Worm (Caenorhabditis elegans) whole organism, L2 larva: Measurements from ENCODE around the gene H41C03.2.

Source experiments
- C34F6.9 ChIP-seq: fragments of 150-350 bp; optimal IDR thresholded peaks from 2 replicates; lab custom pipeline; 2014; ENCODE audit warnings: missing biosample characterization, missing genetic modification characterization
- Y55F3AM.14 ChIP-seq: fragments of 200-800 bp; sonication (Bioruptor generic); optimal IDR thresholded peaks from 2 replicates; lab custom pipeline; 2018; ENCODE audit warnings: mild to moderate bottlenecking, missing genetic modification characterization, missing compliant biosample characterization
- ZK546.5 ChIP-seq: sonication (generic microtip); optimal IDR thresholded peaks from 2 replicates; lab custom pipeline; 2017; ENCODE audit warnings: missing biosample characterization, missing genetic modification characterization
- ama-1 ChIP-seq: fragments of 150-350 bp; optimal IDR thresholded peaks from 2 replicates; lab custom pipeline; 2018; ENCODE audit warnings: inconsistent platforms
- ceh-82 ChIP-seq: fragments of 150-350 bp; optimal IDR thresholded peaks from 2 replicates; lab custom pipeline; 2014; ENCODE audit warnings: missing biosample characterization, missing genetic modification characterization
- crh-2 ChIP-seq: sonication (generic microtip); optimal IDR thresholded peaks from 2 replicates; lab custom pipeline; 2017; ENCODE audit warnings: missing biosample characterization, missing genetic modification characterization
- egl-27 ChIP-seq: sonication (generic microtip); optimal IDR thresholded peaks from 3 replicates; lab custom pipeline; 2017; ENCODE audit warnings: missing biosample characterization, missing genetic modification reagents, missing genetic modification characterization
- elt-3 ChIP-seq: sonication (generic microtip); optimal IDR thresholded peaks from 2 replicates; lab custom pipeline; 2017; ENCODE audit warnings: missing biosample characterization, missing genetic modification characterization
- fos-1 ChIP-seq: fragments of 150-350 bp; optimal IDR thresholded peaks from 2 replicates; lab custom pipeline; 2014; ENCODE audit warnings: missing biosample characterization, missing genetic modification characterization
- gmeb-1 ChIP-seq: fragments of 150-350 bp; optimal IDR thresholded peaks from 2 replicates; lab custom pipeline; 2014; ENCODE audit warnings: missing biosample characterization, missing genetic modification characterization
- lin-11 ChIP-seq: fragments of 150-350 bp; sonication (generic microtip); optimal IDR thresholded peaks from 2 replicates; lab custom pipeline; 2014; ENCODE audit warnings: missing biosample characterization, missing genetic modification characterization, inconsistent platforms, mixed read lengths
- lsy-2 ChIP-seq, 2 experiments: fragments of 150-350 bp in 1 of 2; sonication (generic microtip) in 1 of 2; optimal IDR thresholded peaks; 2 replicates each; lab custom pipeline; 2014 to 2017; ENCODE audit warnings: missing biosample characterization in 2 of 2, missing genetic modification characterization in 2 of 2
- mbf-1 ChIP-seq: sonication (generic microtip); optimal IDR thresholded peaks from 2 replicates; lab custom pipeline; 2017; ENCODE audit warnings: missing biosample characterization, missing genetic modification characterization
- mdl-1 ChIP-seq, 2 experiments: fragments of 150-350 bp in 1 of 2; sonication (generic microtip) in 1 of 2; optimal IDR thresholded peaks; 2 replicates each; lab custom pipeline; 2017; ENCODE audit warnings: missing biosample characterization in 2 of 2, missing genetic modification characterization in 2 of 2
- nhr-11 ChIP-seq: fragments of 150-350 bp; optimal IDR thresholded peaks from 2 replicates; lab custom pipeline; 2014; ENCODE audit warnings: missing biosample characterization, missing genetic modification characterization
- nhr-23 ChIP-seq: fragments of 150-350 bp; optimal IDR thresholded peaks from 2 replicates; lab custom pipeline; 2014; ENCODE audit warnings: missing biosample characterization, missing genetic modification reagents, missing genetic modification characterization
- nhr-25 ChIP-seq: fragments of 150-350 bp; sonication (generic microtip); optimal IDR thresholded peaks from 3 replicates; lab custom pipeline; 2014; ENCODE audit warnings: missing biosample characterization, missing genetic modification characterization
- nhr-77 ChIP-seq: fragments of 150-350 bp; optimal IDR thresholded peaks from 2 replicates; lab custom pipeline; 2014; ENCODE audit warnings: missing biosample characterization, missing genetic modification characterization
- peb-1 ChIP-seq: fragments of 150-350 bp; optimal IDR thresholded peaks from 2 replicates; lab custom pipeline; 2014; ENCODE audit warnings: missing biosample characterization, missing genetic modification characterization
- sem-4 ChIP-seq: fragments of 150-350 bp; optimal IDR thresholded peaks from 2 replicates; lab custom pipeline; 2014; ENCODE audit warnings: missing biosample characterization, missing genetic modification reagents, missing genetic modification characterization
- sma-3 ChIP-seq: sonication (generic microtip); optimal IDR thresholded peaks from 2 replicates; lab custom pipeline; 2016; ENCODE audit warnings: missing genetic modification reagents, missing genetic modification characterization, missing compliant biosample characterization
- snpc-4 ChIP-seq: fragments of 150-350 bp; optimal IDR thresholded peaks from 2 replicates; lab custom pipeline; 2014; ENCODE audit warnings: missing biosample characterization, missing genetic modification characterization
- unc-39 ChIP-seq: fragments of 150-350 bp; optimal IDR thresholded peaks from 2 replicates; lab custom pipeline; 2014; ENCODE audit warnings: missing biosample characterization, missing genetic modification characterization
- ztf-11 ChIP-seq: sonication (generic microtip); optimal IDR thresholded peaks from 2 replicates; lab custom pipeline; 2017; ENCODE audit warnings: missing biosample characterization, missing genetic modification characterization

H41C03.2 gene

DNA sequence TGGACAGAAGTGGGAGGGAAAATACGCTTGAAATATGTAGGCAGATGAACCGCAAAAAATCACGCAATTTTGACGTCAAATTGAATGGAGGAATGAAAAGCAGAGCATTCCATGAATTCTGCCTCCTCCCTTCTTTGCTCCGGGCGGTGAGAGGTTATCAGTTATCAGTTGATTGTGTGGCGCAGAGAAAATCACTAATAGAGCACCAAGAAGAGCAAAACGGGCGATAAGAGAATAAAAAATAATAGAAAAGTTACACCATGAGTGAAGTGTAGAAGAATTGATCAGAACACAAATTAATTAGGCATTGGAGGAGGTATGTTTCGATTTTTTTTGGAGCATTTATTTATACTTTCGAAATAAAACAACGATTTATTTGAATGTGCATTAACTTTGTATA is 45.3 kb downstream of the H41C03.2 start:
- TF ChIP-seq nhr-23 (tag; lab: Kevin White, UChicago) (no peak), fos-1 (tag; lab: Kevin White, UChicago) (peak; percentile 80), gmeb-1 (tag; lab: Kevin White, UChicago) (peak; percentile 10), crh-2 (peak; percentile 17)

- TF ChIP-seq nhr-11 (tag; lab: Kevin White, UChicago) (no peak), crh-2 (peak; percentile 17)
- TF ChIP-seq, all 48 proteins: peak for 1
These were observed 46.6 kb downstream of the H41C03.2 start, which contains the start of gene K05F1.10 for ce11 chrII:5805303-5805702. TSS of gene K05F1.10 (minus strand) at chrII:5805473.

DNA sequence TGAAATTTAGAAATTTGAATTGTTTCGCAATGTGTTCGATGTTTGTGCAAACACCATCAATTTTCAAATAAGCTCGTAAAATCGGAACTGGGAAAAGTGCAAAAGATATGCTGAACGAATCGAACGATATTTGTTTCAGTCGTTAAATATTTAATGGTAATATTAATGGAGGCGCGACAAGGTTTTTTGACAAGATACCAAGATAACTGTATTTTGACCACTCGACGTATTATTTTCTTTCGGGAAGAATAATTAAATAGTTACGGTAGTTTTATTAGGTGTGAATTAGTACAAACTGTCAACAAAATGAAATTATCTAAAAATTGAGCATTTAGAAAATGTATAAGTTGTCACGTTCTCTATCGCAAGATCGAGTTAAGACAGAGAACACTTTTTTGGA is 47.6 kb downstream of the H41C03.2 start:
- TF ChIP-seq unc-39 (tag; lab: Kevin White, UChicago) (no peak), fos-1 (tag; lab: Kevin White, UChicago) (peak; percentile 29)

DNA sequence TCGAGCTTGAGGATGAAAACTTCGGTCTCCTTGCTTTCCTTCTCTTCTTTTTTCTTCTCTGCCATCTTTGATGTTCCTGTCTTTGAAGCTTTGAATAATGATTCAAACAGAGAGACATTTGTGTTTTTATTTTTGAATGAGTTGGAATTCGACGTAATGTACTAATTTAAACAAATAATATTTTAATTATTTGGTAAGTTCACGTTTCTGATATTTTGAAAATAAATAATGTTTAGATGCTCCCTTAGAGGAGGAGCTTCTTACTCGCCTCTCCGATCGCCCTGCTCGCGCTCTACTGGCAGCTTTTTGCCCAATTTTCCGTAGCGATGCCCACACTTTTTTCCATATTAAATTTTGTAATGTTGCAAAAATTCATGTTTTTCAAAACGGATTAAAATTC is 50.8 kb downstream of the H41C03.2 start, which contains the start of the genes K05F1.9 and K05F1.1:
TSS of gene K05F1.9 (minus strand) at position 101 of the 400 bp plus-strand sequence.
TSS of gene K05F1.1 (plus strand) at position 308 of the 400 bp plus-strand sequence.
- TF ChIP-seq sem-4, result no peak
- no peak for TF ChIP-seq snpc-4 (tag; lab: Kevin White, UChicago)
- TF ChIP-seq lin-11 (tag; lab: Kevin White, UChicago), result no peak
- no peak for TF ChIP-seq ZK546.5 (tag; lab: Kevin White, UChicago)
- no peak for TF ChIP-seq egl-27
- no peak for TF ChIP-seq ceh-82 (tag; lab: Kevin White, UChicago)
- TF ChIP-seq nhr-25 (tag; lab: Kevin White, UChicago), result no peak
- TF ChIP-seq mdl-1 (tag; optimal IDR thresholded peaks at IDR 0.05; lab: Kevin White, UChicago), result no peak
- no peak for TF ChIP-seq mbf-1 (tag; lab: Kevin White, UChicago)
- no peak for TF ChIP-seq Y55F3AM.14 (GFP tag; lab: Kevin White, UChicago)
- TF ChIP-seq gmeb-1 (tag; lab: Kevin White, UChicago), result no peak
- no peak for TF ChIP-seq ztf-11 (tag; lab: Kevin White, UChicago)
- no peak for TF ChIP-seq peb-1 (tag; lab: Kevin White, UChicago)
- TF ChIP-seq ama-1 (lab: Kevin White, UChicago), result no peak
- TF ChIP-seq C34F6.9, result no peak
- TF ChIP-seq lsy-2 (tag; optimal IDR thresholded peaks at IDR 0.05; lab: Kevin White, UChicago), result no peak
- no peak for TF ChIP-seq fos-1 (tag; lab: Kevin White, UChicago)
- no peak for TF ChIP-seq sma-3 (GFP tag; lab: Kevin White, UChicago)
- TF ChIP-seq nhr-77 (tag; lab: Kevin White, UChicago), result no peak
- TF ChIP-seq elt-3, result no peak
